Worm (Caenorhabditis elegans): ENCODE data around the gene F39H12.3.

Gene F39H12.3

DNA sequence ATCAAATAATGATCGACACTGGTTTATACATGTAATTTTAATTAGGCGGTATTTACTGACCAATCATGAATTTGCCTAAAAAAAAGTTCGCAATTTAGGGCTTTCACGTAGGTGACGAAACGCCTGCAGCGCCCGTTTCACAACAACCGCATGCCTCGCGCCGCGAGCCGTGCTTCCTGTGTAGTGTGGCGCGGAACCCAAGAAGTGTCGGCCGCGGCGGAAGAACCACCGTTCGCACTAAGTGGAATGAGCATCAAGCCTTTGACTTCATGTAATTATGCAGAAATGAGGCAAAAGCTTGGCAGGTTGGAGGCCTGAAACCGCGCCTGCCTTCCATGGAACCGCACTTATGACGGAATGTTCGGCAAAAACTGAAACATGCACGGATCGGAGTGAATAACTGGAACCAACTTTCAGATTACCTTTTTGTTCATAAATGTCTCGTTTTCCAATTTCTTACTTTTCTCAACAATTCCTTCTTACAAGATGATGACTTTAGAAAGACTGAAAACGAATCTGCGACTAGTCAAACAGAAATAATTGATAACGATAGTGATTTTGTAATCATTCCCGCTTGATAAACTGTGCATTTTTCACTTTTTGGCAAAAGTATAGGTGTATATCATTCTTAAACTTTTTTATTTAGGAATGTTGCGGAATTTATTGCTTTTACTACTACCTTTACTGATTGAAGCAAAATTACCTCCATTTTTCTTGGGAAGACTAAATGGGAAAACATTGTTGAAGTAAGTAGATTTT, 30.8 kb upstream of the F39H12.3 start, which contains the start of gene F56F10.1:
Gene F56F10.1 (plus strand): TSS at position 647 of the 759 bp plus-strand sequence.
- TF ChIP-seq pqm-1 (tag; optimal IDR thresholded peaks at IDR 0.05) (no peak), daf-12 (tag; optimal IDR thresholded peaks at IDR 0.05) (no peak), ztf-4 (tag; optimal IDR thresholded peaks at IDR 0.05) (no peak), aly-2 (tag; optimal IDR thresholded peaks at IDR 0.05) (no peak), nhr-43 (tag; optimal IDR thresholded peaks at IDR 0.05; ENCODE audit: poor library complexity, severe bottlenecking) (no peak), fkh-10 (GFP tag; optimal IDR thresholded peaks at IDR 0.05) (no peak), nhr-11 (tag; optimal IDR thresholded peaks at IDR 0.05) (no peak), egl-5 (tag; optimal IDR thresholded peaks at IDR 0.05) (no peak), nhr-237 (tag; optimal IDR thresholded peaks at IDR 0.05) (no peak), nhr-12 (tag; optimal IDR thresholded peaks at IDR 0.05) (no peak), unc-62 (GFP tag; optimal IDR thresholded peaks at IDR 0.05) (no peak), nhr-25 (tag; optimal IDR thresholded peaks at IDR 0.05) (no peak), pha-4 (tag; optimal IDR thresholded peaks at IDR 0.05) (no peak), mdl-1 (tag; optimal IDR thresholded peaks at IDR 0.05) (no peak), elt-2 (tag; optimal IDR thresholded peaks at IDR 0.05) (peak; percentile 44), hmg-11 (tag; optimal IDR thresholded peaks at IDR 0.05) (no peak), ceh-28 (tag; optimal IDR thresholded peaks at IDR 0.05) (no peak), nfya-1 (tag; optimal IDR thresholded peaks at IDR 0.05; ENCODE audit: insufficient read depth) (no peak), ZK546.5 (tag; optimal IDR thresholded peaks at IDR 0.05) (no peak), skn-1 (tag; optimal IDR thresholded peaks at IDR 0.05) (peak; percentile 47), ceh-9 (tag; optimal IDR thresholded peaks at IDR 0.05) (no peak), snpc-4 (tag; optimal IDR thresholded peaks at IDR 0.05) (peak; percentile 53), zag-1 (tag; optimal IDR thresholded peaks at IDR 0.05) (no peak), elt-1 (tag; optimal IDR thresholded peaks at IDR 0.05) (no peak), ceh-82 (tag; optimal IDR thresholded peaks at IDR 0.05) (no peak)

DNA sequence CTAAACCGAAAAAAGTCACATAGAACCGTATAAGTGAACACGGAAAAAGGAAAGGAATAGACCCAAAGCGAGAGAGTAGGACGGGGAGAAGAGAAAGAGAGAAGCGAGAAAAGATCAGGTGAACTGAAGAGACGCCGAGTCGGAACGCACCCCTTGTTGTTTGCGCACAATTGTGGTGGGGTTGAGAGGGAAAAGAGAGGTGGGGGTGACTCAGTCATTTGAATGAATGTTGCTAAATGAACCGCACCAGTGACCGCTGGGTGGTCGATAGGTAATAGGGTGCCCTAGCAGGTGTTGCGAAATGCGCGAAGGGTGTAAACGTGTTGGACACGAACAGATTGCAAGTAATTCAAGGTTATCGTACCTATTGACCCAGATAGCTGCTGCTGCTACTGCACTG, 29.7 kb upstream of the F39H12.3 start, which contains the start of gene lgl-1:
Gene lgl-1 (minus strand): TSS at position 70 of the 400 bp plus-strand sequence.
- no peak for TF ChIP-seq nhr-28 (tag; optimal IDR thresholded peaks at IDR 0.05)
- TF ChIP-seq tbx-2 (tag; optimal IDR thresholded peaks at IDR 0.05): no peak
- peak; percentile 18 for TF ChIP-seq pqm-1 (tag; optimal IDR thresholded peaks at IDR 0.05)
- no peak for TF ChIP-seq nhr-237 (tag; optimal IDR thresholded peaks at IDR 0.05)
- peak; percentile 3 for TF ChIP-seq nfya-1 (tag; optimal IDR thresholded peaks at IDR 0.05; ENCODE audit: insufficient read depth)
- no peak for TF ChIP-seq pha-4 (tag; optimal IDR thresholded peaks at IDR 0.05)
- no peak for TF ChIP-seq ztf-11 (tag; optimal IDR thresholded peaks at IDR 0.05)
- TF ChIP-seq hmg-11 (tag; optimal IDR thresholded peaks at IDR 0.05): peak; percentile 59
- no peak for TF ChIP-seq lin-15B (tag; optimal IDR thresholded peaks at IDR 0.05)
- TF ChIP-seq nhr-25 (tag; optimal IDR thresholded peaks at IDR 0.05): peak; percentile 53
- peak; percentile 54 for TF ChIP-seq jun-1 (tag; optimal IDR thresholded peaks at IDR 0.05)
- TF ChIP-seq nhr-23 (tag; optimal IDR thresholded peaks at IDR 0.05): peak; percentile 30
- no peak for TF ChIP-seq nhr-77 (tag; optimal IDR thresholded peaks at IDR 0.05)
- no peak for TF ChIP-seq egl-5 (tag; optimal IDR thresholded peaks at IDR 0.05)
- TF ChIP-seq R02D3.7 (tag; optimal IDR thresholded peaks at IDR 0.05): no peak
- TF ChIP-seq elt-2 (tag; optimal IDR thresholded peaks at IDR 0.05): peak; percentile 31
- TF ChIP-seq lsy-12 (tag; optimal IDR thresholded peaks at IDR 0.05): no peak
- no peak for TF ChIP-seq nhr-67 (tag; optimal IDR thresholded peaks at IDR 0.05)
- peak; percentile 67 for TF ChIP-seq lin-39 (tag; optimal IDR thresholded peaks at IDR 0.05)

DNA sequence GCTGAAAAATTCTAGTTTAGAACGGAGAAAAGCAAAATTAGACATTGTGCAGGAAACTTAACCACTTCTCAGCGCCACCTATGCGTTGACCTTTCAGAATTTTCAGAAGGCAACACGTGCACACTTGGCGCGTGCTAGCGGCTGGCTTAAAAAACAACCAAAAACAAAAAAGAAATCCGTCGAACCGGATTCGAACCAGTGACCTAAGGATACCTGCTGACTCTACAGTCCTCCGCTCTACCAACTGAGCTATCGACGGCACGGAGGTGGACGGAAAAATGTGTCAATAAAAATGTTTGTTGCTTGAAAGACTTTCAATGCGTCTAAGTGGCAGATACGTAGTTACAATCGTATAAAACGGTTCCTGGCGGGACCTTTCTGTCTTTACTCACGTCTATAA, 23.9 kb upstream of the F39H12.3 start:
- TF ChIP-seq lin-15B (tag; optimal IDR thresholded peaks at IDR 0.05): no peak
- no peak for TF ChIP-seq tbx-2 (tag; optimal IDR thresholded peaks at IDR 0.05)
- no peak for TF ChIP-seq nhr-67 (tag; optimal IDR thresholded peaks at IDR 0.05)
- no peak for TF ChIP-seq jun-1 (tag; optimal IDR thresholded peaks at IDR 0.05)
- TF ChIP-seq ztf-4 (tag; optimal IDR thresholded peaks at IDR 0.05): no peak
- no peak for TF ChIP-seq nhr-25 (tag; optimal IDR thresholded peaks at IDR 0.05)
- no peak for TF ChIP-seq ceh-16 (tag; optimal IDR thresholded peaks at IDR 0.05)
- no peak for TF ChIP-seq ztf-11 (tag; optimal IDR thresholded peaks at IDR 0.05)
- TF ChIP-seq nfya-1 (tag; optimal IDR thresholded peaks at IDR 0.05; ENCODE audit: insufficient read depth): no peak
- no peak for TF ChIP-seq fkh-10 (GFP tag; optimal IDR thresholded peaks at IDR 0.05)
